Fruit fly (Drosophila melanogaster): ENCODE measurements around the gene Smyd5.

Gene Smyd5

DNA sequence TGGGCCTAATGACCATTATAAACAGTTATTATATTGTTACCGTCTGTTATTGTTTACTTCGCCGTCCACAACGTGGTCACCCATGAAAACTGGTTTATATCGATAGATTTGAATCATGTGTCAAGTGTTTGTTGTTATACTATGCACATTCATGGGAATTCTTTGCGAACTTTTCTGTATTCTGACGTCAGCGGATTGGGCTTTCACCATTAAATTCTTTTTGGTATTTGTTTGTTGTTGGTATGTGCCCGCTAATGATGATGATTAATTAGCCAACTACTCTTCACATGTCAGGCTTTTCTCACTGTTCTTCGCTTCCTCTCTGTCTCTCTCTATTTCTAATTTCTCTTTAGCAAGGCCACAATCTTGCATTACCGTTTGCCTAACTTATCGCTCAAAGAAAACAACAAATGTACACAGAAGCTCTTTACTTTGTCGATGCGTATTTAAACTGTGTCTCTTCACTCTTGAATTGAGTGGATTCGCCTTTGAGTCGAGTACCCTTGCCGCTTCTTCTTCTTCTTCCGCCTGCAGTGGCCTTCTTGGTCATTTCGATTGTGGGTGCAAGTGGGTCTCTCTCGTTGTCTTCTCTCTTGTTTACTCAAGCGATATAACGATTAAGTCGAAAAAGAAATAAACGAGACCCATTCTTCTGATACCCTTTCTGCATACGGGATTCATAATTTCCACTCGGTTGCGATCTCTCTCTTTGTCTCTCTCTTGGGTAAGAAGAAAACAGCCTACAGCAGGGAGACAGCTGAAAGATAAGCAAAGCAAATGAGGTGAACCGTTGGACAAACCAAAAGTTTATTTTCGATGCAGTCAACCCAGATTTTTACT lies 14.7 kb downstream of the Smyd5 start (continued):
- TF ChIP-seq CG8359 (GFP tag; optimal IDR thresholded peaks at IDR 0.05; ENCODE audit: borderline replicate concordance), result no peak
- peak; percentile 96 for TF ChIP-seq ATbp (GFP tag; optimal IDR thresholded peaks at IDR 0.05)
- TF ChIP-seq Hmr (GFP tag; optimal IDR thresholded peaks at IDR 0.05), result no peak
- peak; percentile 90 for TF ChIP-seq nerfin-1 (tag; optimal IDR thresholded peaks at IDR 0.05)
- TF ChIP-seq CG15601 (tag; optimal IDR thresholded peaks at IDR 0.05), result peak; percentile 95
- no peak for TF ChIP-seq Dref (GFP tag; IDR thresholded peaks at IDR 0.05)
- TF ChIP-seq CG6254 (GFP tag; optimal IDR thresholded peaks at IDR 0.05), result peak; percentile 64
- peak; percentile 50 for TF ChIP-seq Hand (GFP tag; optimal IDR thresholded peaks at IDR 0.05)
- peak; percentile 61; the same call in 1 of the 2 replicates for TF ChIP-seq vvl (GFP tag; IDR thresholded peaks at IDR 0.05)
- peak; percentile 76 for TF ChIP-seq ara (GFP tag; IDR thresholded peaks at IDR 0.05)
- peak; percentile 19 for TF ChIP-seq nau (GFP tag; optimal IDR thresholded peaks at IDR 0.05)
- TF ChIP-seq Awh (GFP tag; IDR thresholded peaks at IDR 0.05), result peak; percentile 91
- peak; percentile 5 for TF ChIP-seq Lhr (GFP tag; optimal IDR thresholded peaks at IDR 0.05)
- TF ChIP-seq D (optimal IDR thresholded peaks at IDR 0.05), result no peak
- TF ChIP-seq D (GFP tag; optimal IDR thresholded peaks at IDR 0.05), result no peak
- peak; percentile 85 for TF ChIP-seq tap (tag; optimal IDR thresholded peaks at IDR 0.05)
- TF ChIP-seq Fer2 (tag; optimal IDR thresholded peaks at IDR 0.05), result no peak
- TF ChIP-seq zen (tag; optimal IDR thresholded peaks at IDR 0.05), result no peak
- no peak for TF ChIP-seq bigmax (GFP tag; optimal IDR thresholded peaks at IDR 0.05)
- TF ChIP-seq CG6813 (GFP tag; optimal IDR thresholded peaks at IDR 0.05), result peak; percentile 79
- TF ChIP-seq peb (GFP tag; IDR thresholded peaks at IDR 0.05), result no peak
- no peak for TF ChIP-seq slp2 (GFP tag; optimal IDR thresholded peaks at IDR 0.05)
- peak; percentile 74 for TF ChIP-seq CG34376 (GFP tag; optimal IDR thresholded peaks at IDR 0.05)
- TF ChIP-seq CG4707 (GFP tag; optimal IDR thresholded peaks at IDR 0.05), result peak; percentile 92
- peak; percentile 73 for TF ChIP-seq CG11723 (GFP tag; optimal IDR thresholded peaks at IDR 0.05)
- TF ChIP-seq sna (GFP tag; IDR thresholded peaks at IDR 0.05; ENCODE audit: partially characterized antibody), result no peak
- TF ChIP-seq CG10543 (GFP tag; optimal IDR thresholded peaks at IDR 0.05), result peak; percentile 89
- peak; percentile 38 for TF ChIP-seq dmrt11E (tag; optimal IDR thresholded peaks at IDR 0.05)
- no peak for TF ChIP-seq Usf (GFP tag; optimal IDR thresholded peaks at IDR 0.05)
- peak; percentile 21 for TF ChIP-seq exex (tag; optimal IDR thresholded peaks at IDR 0.05)
- no peak for TF ChIP-seq CG7271 (tag; optimal IDR thresholded peaks at IDR 0.05)
- peak; percentile 93 for TF ChIP-seq CG17568 (GFP tag; optimal IDR thresholded peaks at IDR 0.05)
- TF ChIP-seq gsb-n (tag; optimal IDR thresholded peaks at IDR 0.05), result peak; percentile 65
- no peak for TF ChIP-seq sima (GFP tag; optimal IDR thresholded peaks at IDR 0.05)
- peak; percentile 90 for TF ChIP-seq CrebB (tag; optimal IDR thresholded peaks at IDR 0.05)
- peak; percentile 15 for TF ChIP-seq YL-1 (GFP tag; optimal IDR thresholded peaks at IDR 0.05)
- no peak for TF ChIP-seq Xbp1 (GFP tag; optimal IDR thresholded peaks at IDR 0.05)
- no peak for TF ChIP-seq CG6654 (GFP tag; optimal IDR thresholded peaks at IDR 0.05)
- TF ChIP-seq CG4328 (GFP tag; optimal IDR thresholded peaks at IDR 0.05), result peak; percentile 81
- TF ChIP-seq Blimp-1 (GFP tag; optimal IDR thresholded peaks at IDR 0.05), result peak; percentile 43
- TF ChIP-seq CG33557 (GFP tag; optimal IDR thresholded peaks at IDR 0.05), result peak; percentile 95
- TF ChIP-seq rib (GFP tag; IDR thresholded peaks at IDR 0.05), result no peak
- peak; percentile 96 for TF ChIP-seq CG3163 (GFP tag; optimal IDR thresholded peaks at IDR 0.05)
- no peak for TF ChIP-seq CG14667 (GFP tag; IDR thresholded peaks at IDR 0.05)
- no peak for TF ChIP-seq dan (GFP tag; IDR thresholded peaks at IDR 0.05)
- TF ChIP-seq gce (GFP tag; IDR thresholded peaks at IDR 0.05), result peak; percentile 91
- TF ChIP-seq nom (GFP tag; optimal IDR thresholded peaks at IDR 0.05), result peak; percentile 54
- peak; percentile 6 for TF ChIP-seq CG17829 (tag; optimal IDR thresholded peaks at IDR 0.05)
